Fruit fly (Drosophila melanogaster) whole organism, wandering third instar larva: ENCODE measurements around the gene CG11723.
A peak's percentile ranks its signal among the peaks of the same experiment; 100 is the strongest.

ENCODE experiments used
- CG32264 ChIP-seq: fragments of 200-800 bp; sonication (Bioruptor generic); optimal IDR thresholded peaks from 2 replicates; lab custom pipeline; 2016; ENCODE audit warnings: missing biosample characterization, missing genetic modification characterization
- CrebA ChIP-seq: fragments of 200-800 bp; sonication (Bioruptor generic); optimal IDR thresholded peaks from 2 replicates; lab custom pipeline; 2016; ENCODE audit warnings: missing biosample characterization, mild to moderate bottlenecking, missing genetic modification characterization, borderline replicate concordance
- Hnf4 ChIP-seq: fragments of 200-800 bp; sonication (Bioruptor generic); optimal IDR thresholded peaks from 2 replicates; lab custom pipeline; 2016; ENCODE audit warnings: missing biosample characterization, mild to moderate bottlenecking, missing genetic modification characterization
- Jra ChIP-seq: sonication (Bioruptor generic); optimal IDR thresholded peaks from 2 replicates; lab custom pipeline; 2016; ENCODE audit warnings: missing biosample characterization, missing genetic modification characterization
- Mio ChIP-seq: sonication (Bioruptor generic); optimal IDR thresholded peaks from 2 replicates; lab custom pipeline; 2016; ENCODE audit warnings: missing biosample characterization, missing genetic modification characterization
- Myc ChIP-seq: fragments of >200 bp; optimal IDR thresholded peaks from 2 replicates; lab custom pipeline; 2017
- Rel ChIP-seq, 2 experiments: fragments of 200-800 bp; sonication (Bioruptor generic) in 1 of 2; optimal IDR thresholded peaks; 2 replicates in 1 of 2; 3 replicates in 1 of 2; lab custom pipeline; 2016 to 2019; ENCODE audit warnings: mild to moderate bottlenecking in 2 of 2, missing biosample characterization in 2 of 2, missing genetic modification characterization in 2 of 2, moderate library complexity in 1 of 2
- br ChIP-seq: fragments of 200-800 bp; sonication (Bioruptor generic); optimal IDR thresholded peaks from 2 replicates; lab custom pipeline; 2016; ENCODE audit warnings: missing biosample characterization, missing genetic modification characterization
- dmrt93B ChIP-seq: fragments of 200-800 bp; sonication (Bioruptor generic); optimal IDR thresholded peaks from 2 replicates; lab custom pipeline; 2018; ENCODE audit warnings: missing biosample characterization, mild to moderate bottlenecking, missing genetic modification characterization
- ey ChIP-seq: fragments of 200-800 bp; sonication (Bioruptor generic); optimal IDR thresholded peaks from 2 replicates; lab custom pipeline; 2016; ENCODE audit warnings: missing biosample characterization, missing genetic modification characterization
- foxo ChIP-seq, 2 experiments: fragments of 200-800 bp; sonication (Bioruptor generic); optimal IDR thresholded peaks; 2 replicates in 1 of 2; 3 replicates in 1 of 2; lab custom pipeline; 2016 to 2017; ENCODE audit warnings: missing biosample characterization in 2 of 2, missing genetic modification characterization in 2 of 2
- pan ChIP-seq: fragments of >200 bp; optimal IDR thresholded peaks from 2 replicates; lab custom pipeline; 2017

CG11723 gene

DNA sequence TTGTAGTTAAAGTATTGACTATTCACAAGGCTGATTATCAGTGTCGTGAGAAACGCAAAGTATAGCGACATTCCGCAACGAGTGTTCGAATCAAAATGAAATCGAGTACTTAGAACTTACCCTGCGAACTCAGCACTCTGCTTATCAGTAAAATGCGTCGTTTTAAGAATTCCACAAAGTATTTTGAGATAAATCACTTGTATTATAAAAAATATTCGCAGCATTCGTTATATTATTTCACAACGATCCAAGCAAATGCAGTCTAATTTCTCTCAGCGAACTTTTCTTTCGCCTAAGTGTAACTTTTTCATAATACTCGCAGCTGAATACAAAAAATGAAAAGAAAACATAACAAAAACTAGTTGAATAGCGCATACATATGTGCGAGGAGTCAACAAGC lies 17.9 kb downstream of the CG11723 start, which contains the start of gene CG4259:
TSS of gene CG4259 (minus strand) at position 101 of the 400 bp plus-strand sequence.
- TF ChIP-seq CrebA (no peak), dmrt93B (no peak), Hnf4 (GFP tag; lab: Kevin White, UChicago) (no peak), ey (no peak)

dm6 chr2L:2110350-2110888 lies 36.7 kb downstream of the CG11723 start:
- TF ChIP-seq Myc (lab: Kevin White, UChicago): peak; percentile 41
- no peak for TF ChIP-seq Rel (GFP tag; optimal IDR thresholded peaks at IDR 0.05; lab: Kevin White, UChicago)
- no peak for TF ChIP-seq Rel (tag; optimal IDR thresholded peaks at IDR 0.05; lab: Kevin White, UChicago)

DNA sequence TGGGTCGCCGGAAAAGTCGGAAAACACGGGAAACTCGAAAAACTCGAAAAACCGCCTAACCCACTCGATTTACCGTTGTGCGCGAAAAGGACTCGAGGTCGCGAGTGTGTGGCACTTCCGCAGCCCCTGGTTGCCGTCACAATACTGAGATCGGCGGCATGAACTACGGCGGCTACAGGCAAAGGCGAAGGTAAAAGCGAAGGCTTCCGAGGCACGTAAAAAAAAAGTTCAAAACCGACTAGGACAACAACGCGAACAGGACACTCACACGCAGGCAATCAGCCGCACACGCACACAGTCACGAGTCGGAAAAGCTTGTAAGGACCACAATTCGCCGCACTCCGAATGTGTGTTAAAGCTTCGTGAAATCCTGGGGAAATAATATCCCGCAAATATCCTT lies 37.3 kb downstream of the CG11723 start, which contains the start of gene dpr3:
TSS of gene dpr3 (minus strand) at position 133 of the 400 bp plus-strand sequence.
- TF ChIP-seq pan (lab: Kevin White, UChicago): no peak
- TF ChIP-seq CG32264 (GFP tag; lab: Kevin White, UChicago): no peak
- no peak for TF ChIP-seq Mio (GFP tag; lab: Kevin White, UChicago)
- no peak for TF ChIP-seq Jra (GFP tag; lab: Kevin White, UChicago)
- no peak for TF ChIP-seq br (GFP tag; lab: Kevin White, UChicago)
- TF ChIP-seq foxo (GFP tag; optimal IDR thresholded peaks at IDR 0.05; lab: Kevin White, UChicago): no peak
